Fruit fly (Drosophila melanogaster): Measurements from ENCODE around the gene HGTX.

dm6 chr3L:14617511-14618217, 18.3 kb upstream of the HGTX start:
- no peak for TF ChIP-seq fd102C (GFP tag; optimal IDR thresholded peaks at IDR 0.05)
- TF ChIP-seq nerfin-2 (GFP tag; IDR thresholded peaks at IDR 0.05; ENCODE audit: partially characterized antibody) = no peak
- no peak for TF ChIP-seq CG13624 (GFP tag; optimal IDR thresholded peaks at IDR 0.05)
- TF ChIP-seq ems (GFP tag; optimal IDR thresholded peaks at IDR 0.05) = no peak
- no peak for TF ChIP-seq Bgb (GFP tag; IDR thresholded peaks at IDR 0.05; ENCODE audit: partially characterized antibody)
- 0 out of 4 replicates have a peak, but pooled peaks have one; percentile 37 for TF ChIP-seq chinmo (GFP tag; IDR thresholded peaks at IDR 0.05; ENCODE audit: partially characterized antibody)
- TF ChIP-seq bsh (GFP tag; optimal IDR thresholded peaks at IDR 0.05) = no peak
- TF ChIP-seq amos (GFP tag; IDR thresholded peaks at IDR 0.05; ENCODE audit: partially characterized antibody) = no peak
- TF ChIP-seq ro (GFP tag; IDR thresholded peaks at IDR 0.05) = no peak
- no peak for TF ChIP-seq BEAF-32 (GFP tag; optimal IDR thresholded peaks at IDR 0.05)
